Worm (Caenorhabditis elegans) whole organism, midembryonic: ENCODE results near the gene grd-3.

Source experiments
- flt-1 ChIP-seq: fragments of 200-800 bp; sonication (Bioruptor generic); IDR thresholded peaks from 2 replicates; pipeline ENCODE4 v1.3.6; 2022; ENCODE audit warnings: missing genetic modification characterization, missing compliant biosample characterization
- tab-1 ChIP-seq: fragments of 200-800 bp; sonication (Bioruptor generic); IDR thresholded peaks from 2 replicates; pipeline ENCODE4 v1.3.6; 2022; ENCODE audit warnings: missing genetic modification characterization, missing compliant biosample characterization

DNA sequence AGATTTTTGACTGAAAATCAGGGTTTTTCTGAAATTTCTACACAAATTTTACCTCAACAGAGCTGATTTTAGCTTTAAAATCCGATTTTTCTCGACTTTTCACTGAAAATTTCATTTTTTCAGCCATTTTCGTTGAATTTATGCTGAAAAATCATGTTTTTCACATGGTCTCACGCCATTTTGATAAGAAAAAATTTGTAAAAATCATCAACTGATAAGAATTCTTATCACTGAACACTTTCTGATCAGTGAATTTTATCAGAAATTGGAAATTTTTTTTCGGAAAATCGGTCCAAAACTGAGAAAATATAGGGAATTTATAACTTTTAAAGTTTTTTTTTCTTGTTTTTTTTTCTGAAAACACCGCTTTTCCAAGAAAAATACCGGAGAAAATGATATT is 38.5 kb upstream of the grd-3 start:
- TF ChIP-seq flt-1 (GFP tag; lab: Robert Waterston, UW) (no peak), tab-1 (GFP tag; lab: Robert Waterston, UW) (no peak)
